Worm (Caenorhabditis elegans): ENCODE measurements around the gene F41C3.1.

ce11 chrII:4710813-4711212 is 41.3 kb upstream of the F41C3.1 start:
- TF ChIP-seq nhr-129 (tag; optimal IDR thresholded peaks at IDR 0.05) (no peak), skn-1 (tag; optimal IDR thresholded peaks at IDR 0.05) (no peak), nhr-12 (tag; optimal IDR thresholded peaks at IDR 0.05) (no peak), nhr-11 (tag; optimal IDR thresholded peaks at IDR 0.05) (no peak), crh-2 (tag; optimal IDR thresholded peaks at IDR 0.05) (no peak), R02D3.7 (tag; optimal IDR thresholded peaks at IDR 0.05) (no peak), sem-4 (tag; optimal IDR thresholded peaks at IDR 0.05) (no peak), ama-1 (optimal IDR thresholded peaks at IDR 0.05) (no peak), nhr-6 (tag; optimal IDR thresholded peaks at IDR 0.05) (no peak), nhr-237 (tag; optimal IDR thresholded peaks at IDR 0.05) (no peak), F13H6.1 (tag; optimal IDR thresholded peaks at IDR 0.05) (no peak)
